Worm (Caenorhabditis elegans): ENCODE measurements around the gene F56C4.1.

DNA sequence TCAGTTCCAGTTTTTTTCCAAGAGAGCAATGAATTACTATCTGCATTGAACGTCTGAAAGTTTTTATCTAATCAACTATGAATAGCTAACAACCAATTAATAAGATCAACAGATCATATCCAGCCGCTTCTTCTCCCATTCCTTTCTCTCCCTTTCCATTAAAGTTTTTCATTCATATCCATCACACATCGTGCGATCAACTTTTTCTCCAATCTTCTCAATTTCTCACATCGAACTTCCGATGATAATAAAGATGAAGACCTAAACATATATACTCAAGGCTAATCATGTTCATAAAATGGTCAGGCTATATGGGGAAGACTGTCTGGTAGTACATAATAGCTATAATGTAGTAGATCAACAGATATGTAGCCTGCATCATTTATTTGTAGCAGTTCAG lies 24.5 kb upstream of the F56C4.1 start:
- TF ChIP-seq ces-1 (GFP tag; optimal IDR thresholded peaks at IDR 0.05) (no peak), C04F5.9 (tag; optimal IDR thresholded peaks at IDR 0.05) (no peak), C16A3.4 (tag; optimal IDR thresholded peaks at IDR 0.05) (no peak), pax-3 (tag; optimal IDR thresholded peaks at IDR 0.05) (no peak), lin-13 (GFP tag; optimal IDR thresholded peaks at IDR 0.05) (no peak), unc-62 (GFP tag; optimal IDR thresholded peaks at IDR 0.05) (no peak), lin-35 (GFP tag; optimal IDR thresholded peaks at IDR 0.05) (no peak)

Measured in whole organism, L1 larva.